Fruit fly (Drosophila melanogaster): ENCODE results near the gene Sfp24Bc.

Gene Sfp24Bc

dm6 chr2L:3642148-3642920, 28.0 kb downstream of the Sfp24Bc start:
- no peak for TF ChIP-seq CG1620 (GFP tag; optimal IDR thresholded peaks at IDR 0.05)
- peak; percentile 5 for TF ChIP-seq kay (GFP tag; ENCODE audit: borderline replicate concordance)
- TF ChIP-seq Mnt (GFP tag; optimal IDR thresholded peaks at IDR 0.05): no peak
- TF ChIP-seq toe (GFP tag; optimal IDR thresholded peaks at IDR 0.05): no peak
- TF ChIP-seq CG14711 (tag; optimal IDR thresholded peaks at IDR 0.05): no peak

dm6 chr2L:3640952-3641351, 29.4 kb downstream of the Sfp24Bc start:
- TF ChIP-seq Crg-1 (GFP tag; optimal IDR thresholded peaks at IDR 0.05) (no peak), pad (GFP tag; optimal IDR thresholded peaks at IDR 0.05) (no peak), CG14711 (tag; optimal IDR thresholded peaks at IDR 0.05) (no peak), cnc (optimal IDR thresholded peaks at IDR 0.05) (no peak), bab1 (GFP tag; optimal IDR thresholded peaks at IDR 0.05) (no peak), kay (GFP tag; ENCODE audit: borderline replicate concordance) (no peak), Clk (GFP tag; optimal IDR thresholded peaks at IDR 0.05) (no peak), Mnt (GFP tag; optimal IDR thresholded peaks at IDR 0.05) (no peak), CG1620 (GFP tag; optimal IDR thresholded peaks at IDR 0.05) (no peak), CG5204 (GFP tag; optimal IDR thresholded peaks at IDR 0.05) (no peak), toe (GFP tag; optimal IDR thresholded peaks at IDR 0.05) (no peak), CG33017 (tag; optimal IDR thresholded peaks at IDR 0.05) (no peak), ovo (GFP tag; optimal IDR thresholded peaks at IDR 0.05) (no peak), CG7045 (GFP tag; optimal IDR thresholded peaks at IDR 0.05) (no peak), cic (GFP tag; optimal IDR thresholded peaks at IDR 0.05) (no peak), CG11617 (GFP tag; optimal IDR thresholded peaks at IDR 0.05) (no peak), CG7101 (tag; optimal IDR thresholded peaks at IDR 0.05) (no peak), tj (GFP tag; optimal IDR thresholded peaks at IDR 0.05) (no peak), Hr96 (GFP tag; optimal IDR thresholded peaks at IDR 0.05) (no peak), CG12768 (GFP tag; optimal IDR thresholded peaks at IDR 0.05) (no peak)

DNA sequence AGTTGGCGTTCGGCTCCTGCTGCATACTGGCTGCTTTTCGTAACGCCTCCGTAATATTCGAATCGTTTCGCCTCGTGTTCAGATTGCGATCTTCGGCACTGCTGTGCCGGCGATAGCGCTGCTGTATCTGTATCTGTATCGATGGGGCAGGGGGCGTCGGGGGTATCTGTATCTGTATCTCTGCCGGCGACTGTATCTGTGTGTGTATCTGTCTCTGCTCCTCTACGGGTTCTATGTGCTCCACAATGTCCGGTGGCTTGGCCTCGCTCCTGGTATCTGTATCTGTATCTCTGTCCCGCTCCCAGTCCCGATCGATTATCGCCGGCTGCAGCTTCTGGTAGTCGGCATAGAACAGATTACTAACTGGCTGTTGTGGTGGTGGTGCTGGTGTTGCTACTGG, 30.5 kb downstream of the Sfp24Bc start:
- no peak for TF ChIP-seq CG14711 (tag; optimal IDR thresholded peaks at IDR 0.05)
- no peak for TF ChIP-seq Crg-1 (GFP tag; optimal IDR thresholded peaks at IDR 0.05)
- no peak for TF ChIP-seq bab1 (GFP tag; optimal IDR thresholded peaks at IDR 0.05)
- no peak for TF ChIP-seq cnc (optimal IDR thresholded peaks at IDR 0.05)
- peak; percentile 28 for TF ChIP-seq CG33017 (tag; optimal IDR thresholded peaks at IDR 0.05)
- TF ChIP-seq toe (GFP tag; optimal IDR thresholded peaks at IDR 0.05): no peak
- no peak for TF ChIP-seq kay (GFP tag; ENCODE audit: borderline replicate concordance)
- TF ChIP-seq Mnt (GFP tag; optimal IDR thresholded peaks at IDR 0.05): peak; percentile 78
- peak; percentile 91 for TF ChIP-seq cic (GFP tag; optimal IDR thresholded peaks at IDR 0.05)
- no peak for TF ChIP-seq CG1620 (GFP tag; optimal IDR thresholded peaks at IDR 0.05)
- TF ChIP-seq Hr96 (GFP tag; optimal IDR thresholded peaks at IDR 0.05): no peak
- no peak for TF ChIP-seq CG11617 (GFP tag; optimal IDR thresholded peaks at IDR 0.05)
- peak; percentile 16 for TF ChIP-seq tj (GFP tag; optimal IDR thresholded peaks at IDR 0.05)
- TF ChIP-seq ovo (GFP tag; optimal IDR thresholded peaks at IDR 0.05): no peak
- TF ChIP-seq CG12768 (GFP tag; optimal IDR thresholded peaks at IDR 0.05): peak; percentile 40
- peak; percentile 5 for TF ChIP-seq pad (GFP tag; optimal IDR thresholded peaks at IDR 0.05)
- no peak for TF ChIP-seq CG5204 (GFP tag; optimal IDR thresholded peaks at IDR 0.05)
- TF ChIP-seq CG7045 (GFP tag; optimal IDR thresholded peaks at IDR 0.05): no peak
- peak; percentile 32 for TF ChIP-seq CG7101 (tag; optimal IDR thresholded peaks at IDR 0.05)
- TF ChIP-seq Clk (GFP tag; optimal IDR thresholded peaks at IDR 0.05): no peak

- no peak for TF ChIP-seq CG1620 (GFP tag; optimal IDR thresholded peaks at IDR 0.05)
- no peak for TF ChIP-seq CG33017 (tag; optimal IDR thresholded peaks at IDR 0.05)
- no peak for TF ChIP-seq Mnt (GFP tag; optimal IDR thresholded peaks at IDR 0.05)
- TF ChIP-seq CG14711 (tag; optimal IDR thresholded peaks at IDR 0.05): no peak
- TF ChIP-seq ovo (GFP tag; optimal IDR thresholded peaks at IDR 0.05): no peak
- TF ChIP-seq pad (GFP tag; optimal IDR thresholded peaks at IDR 0.05): no peak
- TF ChIP-seq bab1 (GFP tag; optimal IDR thresholded peaks at IDR 0.05): no peak
- TF ChIP-seq Crg-1 (GFP tag; optimal IDR thresholded peaks at IDR 0.05): no peak
These were observed 34.9 kb downstream of the Sfp24Bc start for dm6 chr2L:3635444-3635843.

- no peak for TF ChIP-seq toe (GFP tag; optimal IDR thresholded peaks at IDR 0.05)
These were observed 36.5 kb downstream of the Sfp24Bc start for dm6 chr2L:3633871-3634270.

dm6 chr2L:3632047-3632880, 38.1 kb downstream of the Sfp24Bc start:
- peak; percentile 86 for TF ChIP-seq CG5204 (GFP tag; optimal IDR thresholded peaks at IDR 0.05)
- peak; percentile 92 for TF ChIP-seq bab1 (GFP tag; optimal IDR thresholded peaks at IDR 0.05)
- peak; percentile 60 for TF ChIP-seq CG1620 (GFP tag; optimal IDR thresholded peaks at IDR 0.05)
- TF ChIP-seq cnc (optimal IDR thresholded peaks at IDR 0.05): no peak
- TF ChIP-seq CG33017 (tag; optimal IDR thresholded peaks at IDR 0.05): peak; percentile 81
- TF ChIP-seq Crg-1 (GFP tag; optimal IDR thresholded peaks at IDR 0.05): peak; percentile 53
- TF ChIP-seq cic (GFP tag; optimal IDR thresholded peaks at IDR 0.05): peak; percentile 70
- TF ChIP-seq ovo (GFP tag; optimal IDR thresholded peaks at IDR 0.05): peak; percentile 50
- TF ChIP-seq CG7101 (tag; optimal IDR thresholded peaks at IDR 0.05): peak; percentile 89
- TF ChIP-seq CG14711 (tag; optimal IDR thresholded peaks at IDR 0.05): peak; percentile 91
- TF ChIP-seq Hr96 (GFP tag; optimal IDR thresholded peaks at IDR 0.05): peak; percentile 91
- TF ChIP-seq toe (GFP tag; optimal IDR thresholded peaks at IDR 0.05): peak; percentile 83
- TF ChIP-seq Mnt (GFP tag; optimal IDR thresholded peaks at IDR 0.05): peak; percentile 80
- peak; percentile 76 for TF ChIP-seq CG7045 (GFP tag; optimal IDR thresholded peaks at IDR 0.05)
- TF ChIP-seq tj (GFP tag; optimal IDR thresholded peaks at IDR 0.05): peak; percentile 72
- peak; percentile 80 for TF ChIP-seq Clk (GFP tag; optimal IDR thresholded peaks at IDR 0.05)
- peak; percentile 85 for TF ChIP-seq pad (GFP tag; optimal IDR thresholded peaks at IDR 0.05)
- TF ChIP-seq CG12768 (GFP tag; optimal IDR thresholded peaks at IDR 0.05): peak; percentile 93
- peak; percentile 96 for TF ChIP-seq kay (GFP tag; ENCODE audit: borderline replicate concordance)
- peak; percentile 90 for TF ChIP-seq CG11617 (GFP tag; optimal IDR thresholded peaks at IDR 0.05)

Data from whole organism, adult.